Fruit fly (Drosophila melanogaster): ENCODE data around the gene CG4928.

The CG4928 gene

DNA sequence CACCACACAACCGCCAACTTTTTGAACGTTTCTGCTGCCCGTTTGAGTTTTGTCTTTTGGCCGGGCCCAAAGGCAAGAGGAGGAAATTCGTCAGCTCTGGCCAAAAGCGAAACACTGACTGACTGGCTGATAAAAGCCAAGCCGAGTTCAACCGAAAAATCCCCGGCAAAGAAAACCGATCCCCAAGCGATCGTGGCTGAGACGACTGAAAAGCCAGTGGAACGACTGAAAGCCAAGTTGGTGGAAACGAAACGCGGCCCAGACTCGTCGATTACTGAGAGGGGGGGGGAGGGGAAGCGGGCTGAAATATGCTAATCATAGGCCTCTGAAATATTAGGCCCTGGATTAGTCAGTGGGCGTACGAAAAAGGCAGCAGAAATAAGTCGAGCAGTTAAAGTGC is 36.6 kb upstream of the CG4928 start, which contains the start of gene CG13003:
CG13003 (minus strand) TSS at position 120 of the 400 bp plus-strand sequence.
- peak; percentile 9; the same call in 1 of the 2 replicates for TF ChIP-seq Ets98B (GFP tag; IDR thresholded peaks at IDR 0.05)
- no peak for TF ChIP-seq CG32121 (GFP tag; IDR thresholded peaks at IDR 0.05)

DNA sequence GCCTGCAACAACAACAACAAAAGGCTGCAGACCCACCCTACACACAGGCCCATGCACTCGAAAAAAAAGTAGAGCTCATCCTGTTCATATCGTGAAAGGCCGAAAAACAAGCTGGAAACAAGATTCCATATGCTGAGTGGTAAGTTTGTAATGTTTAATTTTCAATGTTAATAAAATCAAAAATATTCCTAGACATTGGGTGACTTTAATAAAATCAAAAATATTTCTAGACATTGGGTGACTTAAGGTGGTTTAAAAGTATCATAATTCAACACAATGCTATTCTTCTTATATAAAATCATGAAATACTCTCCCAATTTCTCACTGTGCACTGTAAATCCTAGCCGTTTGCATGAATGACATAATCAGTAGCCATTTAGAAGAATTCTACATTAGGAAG is 33.0 kb upstream of the CG4928 start:
- TF ChIP-seq rn (GFP tag; IDR thresholded peaks at IDR 0.05) (no peak), CG32121 (GFP tag; IDR thresholded peaks at IDR 0.05) (no peak), CG14655 (GFP tag; optimal IDR thresholded peaks at IDR 0.05) (no peak), Pif1B (GFP tag; optimal IDR thresholded peaks at IDR 0.05) (no peak), gl (tag; optimal IDR thresholded peaks at IDR 0.05) (no peak), CG15710 (tag; optimal IDR thresholded peaks at IDR 0.05) (no peak), CG17806 (tag; optimal IDR thresholded peaks at IDR 0.05) (no peak), CG8301 (tag; optimal IDR thresholded peaks at IDR 0.05) (no peak), CG9948 (tag; optimal IDR thresholded peaks at IDR 0.05) (no peak), CG8159 (tag; optimal IDR thresholded peaks at IDR 0.05) (no peak), EcR (GFP tag; optimal IDR thresholded peaks at IDR 0.05) (no peak), D1 (tag; optimal IDR thresholded peaks at IDR 0.05) (no peak), CG4496 (GFP tag; IDR thresholded peaks at IDR 0.05) (no peak), fd96Ca (GFP tag; IDR thresholded peaks at IDR 0.05) (no peak), Ets98B (GFP tag; IDR thresholded peaks at IDR 0.05) (no peak), CG10348 (GFP tag; IDR thresholded peaks at IDR 0.05) (no peak), CG13204 (GFP tag; optimal IDR thresholded peaks at IDR 0.05) (no peak), Snoo (tag; optimal IDR thresholded peaks at IDR 0.05) (no peak), Pif1A (GFP tag; optimal IDR thresholded peaks at IDR 0.05) (no peak)

DNA sequence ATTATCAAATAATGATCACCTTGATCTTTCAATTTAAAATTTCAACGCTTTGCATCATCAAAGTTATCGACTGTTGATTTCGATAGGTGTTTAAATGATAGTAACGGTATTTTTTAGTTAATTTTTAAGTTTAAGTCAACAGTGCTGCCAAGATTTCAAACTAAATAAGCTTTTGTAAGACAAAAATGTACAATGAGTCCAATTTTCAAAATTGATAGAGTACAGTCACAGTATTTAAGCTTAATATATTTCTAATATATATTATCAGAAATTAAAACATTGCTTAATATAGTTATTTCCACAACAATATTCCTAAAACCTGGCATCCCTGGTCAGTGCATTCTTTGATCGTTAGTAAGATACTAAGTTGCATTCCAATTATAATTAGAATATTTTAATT is 32.0 kb upstream of the CG4928 start, which contains the start of gene CG4872:
CG4872 (plus strand) TSS at position 333 of the 400 bp plus-strand sequence.
- peak; percentile 11 for TF ChIP-seq CG17806 (tag; optimal IDR thresholded peaks at IDR 0.05)
- TF ChIP-seq CG15710 (tag; optimal IDR thresholded peaks at IDR 0.05): peak; percentile 23
- peak; percentile 10 for TF ChIP-seq CG9948 (tag; optimal IDR thresholded peaks at IDR 0.05)
- 0 out of 3 replicates have a peak, but pooled peaks have one; percentile 20 for TF ChIP-seq CG4496 (GFP tag; IDR thresholded peaks at IDR 0.05)
- no peak for TF ChIP-seq rn (GFP tag; IDR thresholded peaks at IDR 0.05)
- TF ChIP-seq Snoo (tag; optimal IDR thresholded peaks at IDR 0.05): no peak

DNA sequence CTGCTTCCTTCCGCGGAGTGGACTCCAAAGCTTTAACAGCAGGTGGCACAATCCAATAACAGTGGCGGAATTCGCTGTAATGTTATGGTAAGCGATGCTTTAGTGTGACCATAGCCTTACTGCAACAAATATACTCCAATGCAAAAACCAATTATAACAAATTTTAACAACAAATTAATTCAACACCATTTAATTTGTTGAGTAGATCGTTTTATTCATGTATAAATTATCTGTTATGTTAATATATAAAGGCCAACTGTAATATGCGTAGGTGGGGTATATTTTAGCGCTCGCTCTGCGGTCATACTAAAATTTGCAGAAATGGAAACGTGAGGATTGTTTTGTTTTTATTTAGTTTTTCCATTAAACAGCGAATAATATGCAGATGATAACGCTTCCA is 28.7 kb upstream of the CG4928 start, which contains the start of the genes Nprl2 and Polr3I:
Nprl2 (minus strand) TSS at position 86 of the 400 bp plus-strand sequence.
Polr3I (plus strand) TSS at position 302 of the 400 bp plus-strand sequence.
- TF ChIP-seq CG8159 (tag; optimal IDR thresholded peaks at IDR 0.05) (no peak), CG32121 (GFP tag; IDR thresholded peaks at IDR 0.05) (no peak), CG4496 (GFP tag; IDR thresholded peaks at IDR 0.05) (no peak), EcR (GFP tag; optimal IDR thresholded peaks at IDR 0.05) (no peak), Pif1A (GFP tag; optimal IDR thresholded peaks at IDR 0.05) (no peak), CG34367 (tag; optimal IDR thresholded peaks at IDR 0.05) (no peak), CG13204 (GFP tag; optimal IDR thresholded peaks at IDR 0.05) (no peak), gl (tag; optimal IDR thresholded peaks at IDR 0.05) (no peak), CG10348 (GFP tag; IDR thresholded peaks at IDR 0.05) (no peak), fd96Ca (GFP tag; IDR thresholded peaks at IDR 0.05) (no peak)

DNA sequence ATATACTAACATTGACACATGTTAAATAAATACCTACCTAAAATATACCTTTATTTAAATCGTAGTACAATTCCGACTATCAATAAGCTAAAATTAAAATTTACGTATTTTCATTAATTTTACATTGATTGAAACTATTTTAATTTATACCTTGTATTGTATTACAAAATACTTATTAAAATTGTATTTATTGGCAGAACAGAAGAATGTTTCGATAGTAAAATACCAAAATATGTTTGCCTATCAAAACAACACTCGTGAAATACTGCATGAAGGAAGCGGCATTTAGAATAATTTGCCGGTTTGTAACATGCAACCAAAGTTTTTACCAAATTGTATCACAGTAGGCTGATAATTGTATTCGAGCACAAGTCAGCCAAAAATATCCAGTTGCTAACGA is 26.4 kb upstream of the CG4928 start, which contains the start of the genes DENR and CG4880:
DENR (minus strand) TSS at position 10 of the 400 bp plus-strand sequence.
CG4880 (plus strand) TSS at position 268 of the 400 bp plus-strand sequence.
- TF ChIP-seq CG10348 (GFP tag; IDR thresholded peaks at IDR 0.05) (no peak), CG9948 (tag; optimal IDR thresholded peaks at IDR 0.05) (no peak), EcR (GFP tag; optimal IDR thresholded peaks at IDR 0.05) (no peak), CG32121 (GFP tag; IDR thresholded peaks at IDR 0.05) (no peak), D1 (tag; optimal IDR thresholded peaks at IDR 0.05) (no peak)

DNA sequence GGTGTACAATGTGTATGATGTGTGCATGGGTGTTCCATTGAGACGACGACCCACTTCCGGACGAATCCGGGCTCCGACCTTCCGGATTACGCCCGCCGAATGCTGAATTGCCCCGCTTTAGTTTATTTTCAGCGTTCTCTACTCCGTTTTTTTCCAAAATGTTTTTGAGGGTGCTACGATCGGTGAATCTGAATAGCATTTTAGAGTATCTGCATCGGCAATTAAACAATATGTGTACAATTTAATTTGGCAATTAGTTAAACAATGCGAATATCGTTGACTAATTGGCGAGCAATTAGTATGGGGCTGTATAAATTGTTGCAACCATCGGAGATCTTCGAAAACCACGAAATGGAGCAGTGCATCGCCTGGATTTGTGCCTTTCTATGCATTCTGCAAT is 23.5 kb upstream of the CG4928 start, which contains the start of gene CG13002:
CG13002 (plus strand) TSS at position 301 of the 400 bp plus-strand sequence.
- no peak for TF ChIP-seq CG13204 (GFP tag; optimal IDR thresholded peaks at IDR 0.05)
- no peak for TF ChIP-seq CG15710 (tag; optimal IDR thresholded peaks at IDR 0.05)
- no peak for TF ChIP-seq CG17806 (tag; optimal IDR thresholded peaks at IDR 0.05)
- no peak for TF ChIP-seq CG14655 (GFP tag; optimal IDR thresholded peaks at IDR 0.05)
- no peak for TF ChIP-seq Ets98B (GFP tag; IDR thresholded peaks at IDR 0.05)
- no peak for TF ChIP-seq CG4496 (GFP tag; IDR thresholded peaks at IDR 0.05)
- no peak for TF ChIP-seq EcR (GFP tag; optimal IDR thresholded peaks at IDR 0.05)
- no peak for TF ChIP-seq CG10348 (GFP tag; IDR thresholded peaks at IDR 0.05)
- no peak for TF ChIP-seq CG12605 (GFP tag; IDR thresholded peaks at IDR 0.05)
- TF ChIP-seq Pif1B (GFP tag; optimal IDR thresholded peaks at IDR 0.05): no peak
- no peak for TF ChIP-seq Snoo (tag; optimal IDR thresholded peaks at IDR 0.05)
- no peak for TF ChIP-seq gl (tag; optimal IDR thresholded peaks at IDR 0.05)
- TF ChIP-seq CG8159 (tag; optimal IDR thresholded peaks at IDR 0.05): no peak
- TF ChIP-seq fd96Ca (GFP tag; IDR thresholded peaks at IDR 0.05): no peak

DNA sequence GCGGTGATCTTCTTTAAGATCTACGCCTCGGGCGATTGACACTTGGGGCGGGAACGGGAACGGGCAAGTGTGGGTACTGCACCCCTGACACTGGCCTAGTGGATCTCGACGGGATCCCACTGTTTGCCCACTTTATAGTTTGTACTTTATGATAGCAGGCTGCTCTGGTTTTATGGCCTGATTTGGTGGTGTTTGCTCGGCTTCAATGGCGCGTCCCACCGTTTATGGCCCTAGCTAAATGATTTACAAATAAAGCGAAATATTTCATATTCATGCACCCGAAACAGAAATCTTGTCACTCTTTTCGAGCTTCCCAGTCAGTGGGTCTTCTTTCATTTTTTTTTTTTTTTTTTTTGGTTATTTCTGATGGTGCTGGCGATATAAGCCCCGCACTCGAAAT is 22.4 kb upstream of the CG4928 start:
- TF ChIP-seq rn (GFP tag; IDR thresholded peaks at IDR 0.05): no peak
- TF ChIP-seq CG8159 (tag; optimal IDR thresholded peaks at IDR 0.05): no peak
- no peak for TF ChIP-seq Snoo (tag; optimal IDR thresholded peaks at IDR 0.05)
- 0 out of 3 replicates have a peak, but pooled peaks have one; percentile 14 for TF ChIP-seq fd96Ca (GFP tag; IDR thresholded peaks at IDR 0.05)
